Worm (Caenorhabditis elegans): ENCODE results near the gene pacl-1.

The pacl-1 gene

ce11 chrV:16271121-16271520 lies 4.1 kb downstream of the pacl-1 start, which contains the start of gene T13F3.6:
Gene T13F3.6 (minus strand): TSS chrV:16271221.
- TF ChIP-seq fax-1 (tag; optimal IDR thresholded peaks at IDR 0.05) (no peak), unc-55 (GFP tag; optimal IDR thresholded peaks at IDR 0.05) (no peak), sox-2 (GFP tag; IDR thresholded peaks at IDR 0.05) (no peak), dve-1 (tag; optimal IDR thresholded peaks at IDR 0.05) (no peak), rnt-1 (tag; optimal IDR thresholded peaks at IDR 0.05) (no peak), odd-2 (tag; optimal IDR thresholded peaks at IDR 0.05) (no peak), hlh-8 (tag; optimal IDR thresholded peaks at IDR 0.05) (no peak), pros-1 (tag; optimal IDR thresholded peaks at IDR 0.05) (no peak), syd-9 (tag; optimal IDR thresholded peaks at IDR 0.05) (no peak), hlh-15 (tag; optimal IDR thresholded peaks at IDR 0.05) (no peak), ceh-24 (tag; optimal IDR thresholded peaks at IDR 0.05) (no peak), pat-9 (tag; optimal IDR thresholded peaks at IDR 0.05) (no peak)

- no peak for TF ChIP-seq hlh-8 (tag; optimal IDR thresholded peaks at IDR 0.05)
- TF ChIP-seq ceh-34 (tag; optimal IDR thresholded peaks at IDR 0.05): no peak
- TF ChIP-seq syd-9 (tag; optimal IDR thresholded peaks at IDR 0.05): no peak
- no peak for TF ChIP-seq nhr-232 (tag; optimal IDR thresholded peaks at IDR 0.05)
- TF ChIP-seq unc-3 (GFP tag; conservative IDR thresholded peaks at IDR 0.05): no peak
- no peak for TF ChIP-seq unc-3 (tag; optimal IDR thresholded peaks at IDR 0.05)
- no peak for TF ChIP-seq pat-9 (tag; optimal IDR thresholded peaks at IDR 0.05)
- TF ChIP-seq npax-4 (tag; optimal IDR thresholded peaks at IDR 0.05): no peak
- TF ChIP-seq sox-4 (tag; optimal IDR thresholded peaks at IDR 0.05): no peak
- TF ChIP-seq C38D4.7 (GFP tag; optimal IDR thresholded peaks at IDR 0.05): no peak
- no peak for TF ChIP-seq hlh-15 (tag; optimal IDR thresholded peaks at IDR 0.05)
- TF ChIP-seq fkh-10 (GFP tag; optimal IDR thresholded peaks at IDR 0.05): no peak
- TF ChIP-seq fkh-6 (tag; optimal IDR thresholded peaks at IDR 0.05): no peak
- no peak for TF ChIP-seq pqm-1 (tag; optimal IDR thresholded peaks at IDR 0.05)
- no peak for TF ChIP-seq pag-3 (tag; optimal IDR thresholded peaks at IDR 0.05; ENCODE audit: borderline replicate concordance)
- TF ChIP-seq elt-4 (tag; optimal IDR thresholded peaks at IDR 0.05): no peak
- TF ChIP-seq ceh-24 (tag; optimal IDR thresholded peaks at IDR 0.05): no peak
- TF ChIP-seq pax-1 (tag; optimal IDR thresholded peaks at IDR 0.05): no peak
Observed at ce11 chrV:16269556-16269955, 5.7 kb downstream of the pacl-1 start, which contains the start of the genes fbxa-2 and T13F3.8. Gene fbxa-2 (minus strand): TSS chrV:16269656. Gene T13F3.8 (plus strand): TSS chrV:16269800.

- no peak for TF ChIP-seq ceh-2 (tag; optimal IDR thresholded peaks at IDR 0.05)
- no peak for TF ChIP-seq K09A11.1 (tag; optimal IDR thresholded peaks at IDR 0.05; ENCODE audit: insufficient read depth)
- TF ChIP-seq ceh-34 (tag; optimal IDR thresholded peaks at IDR 0.05): no peak
- TF ChIP-seq ets-4 (tag; optimal IDR thresholded peaks at IDR 0.05): no peak
- no peak for TF ChIP-seq C08G9.2 (tag; optimal IDR thresholded peaks at IDR 0.05)
- no peak for TF ChIP-seq hlh-13 (GFP tag; optimal IDR thresholded peaks at IDR 0.05)
- TF ChIP-seq tbx-2 (tag; optimal IDR thresholded peaks at IDR 0.05): no peak
- TF ChIP-seq K02D7.2 (tag; optimal IDR thresholded peaks at IDR 0.05): no peak
- TF ChIP-seq fax-1 (tag; optimal IDR thresholded peaks at IDR 0.05): no peak
- no peak for TF ChIP-seq ttx-3 (tag; optimal IDR thresholded peaks at IDR 0.05)
- no peak for TF ChIP-seq ceh-24 (tag; optimal IDR thresholded peaks at IDR 0.05)
- TF ChIP-seq sox-4 (tag; optimal IDR thresholded peaks at IDR 0.05): no peak
- no peak for TF ChIP-seq odd-2 (tag; optimal IDR thresholded peaks at IDR 0.05)
Observed at ce11 chrV:16266514-16266913, 8.7 kb downstream of the pacl-1 start, which contains the start of gene T13F3.4. Gene T13F3.4 (minus strand): TSS chrV:16266614.

ce11 chrV:16259684-16260083 lies 15.6 kb downstream of the pacl-1 start, which contains the start of gene nhr-127:
Gene nhr-127 (plus strand): TSS chrV:16259984.
- TF ChIP-seq gmeb-2 (tag; optimal IDR thresholded peaks at IDR 0.05): no peak
- no peak for TF ChIP-seq unc-42 (tag; optimal IDR thresholded peaks at IDR 0.05)
- no peak for TF ChIP-seq Y22D7AL.16 (tag; optimal IDR thresholded peaks at IDR 0.05)
- no peak for TF ChIP-seq zip-5 (tag; optimal IDR thresholded peaks at IDR 0.05)
- TF ChIP-seq C08G9.2 (tag; optimal IDR thresholded peaks at IDR 0.05): no peak
- TF ChIP-seq hlh-30 (tag; optimal IDR thresholded peaks at IDR 0.05; ENCODE audit: insufficient read depth): no peak
- TF ChIP-seq hlh-13 (GFP tag; optimal IDR thresholded peaks at IDR 0.05): no peak
- TF ChIP-seq ceh-18 (tag; optimal IDR thresholded peaks at IDR 0.05): no peak
- no peak for TF ChIP-seq sox-4 (tag; optimal IDR thresholded peaks at IDR 0.05)
- no peak for TF ChIP-seq elt-4 (tag; optimal IDR thresholded peaks at IDR 0.05)
- TF ChIP-seq ceh-14 (tag; optimal IDR thresholded peaks at IDR 0.05): no peak
- TF ChIP-seq unc-86 (tag; optimal IDR thresholded peaks at IDR 0.05): no peak
- no peak for TF ChIP-seq sox-2 (GFP tag; IDR thresholded peaks at IDR 0.05)
- no peak for TF ChIP-seq odd-2 (tag; optimal IDR thresholded peaks at IDR 0.05)
- no peak for TF ChIP-seq pha-4 (tag; optimal IDR thresholded peaks at IDR 0.05)
- no peak for TF ChIP-seq npax-4 (tag; optimal IDR thresholded peaks at IDR 0.05)
- no peak for TF ChIP-seq mec-3 (tag; optimal IDR thresholded peaks at IDR 0.05; ENCODE audit: borderline replicate concordance)
- TF ChIP-seq ceh-24 (tag; optimal IDR thresholded peaks at IDR 0.05): no peak
- TF ChIP-seq ets-4 (tag; optimal IDR thresholded peaks at IDR 0.05): no peak
- no peak for TF ChIP-seq ama-1 (optimal IDR thresholded peaks at IDR 0.05)

Data from whole organism, late embryonic.